Worm (Caenorhabditis elegans) whole organism, L1 larva: Measurements from ENCODE around the gene lbp-9.

Experiments used
- elt-2 ChIP-seq: sonication (generic microtip); optimal IDR thresholded peaks from 2 replicates; lab custom pipeline; 2016; ENCODE audit warnings: missing genetic modification characterization, mild to moderate bottlenecking, inconsistent platforms, missing compliant biosample characterization, missing genetic modification reagents
- nhr-20 ChIP-seq: sonication (generic microtip); optimal IDR thresholded peaks from 2 replicates; lab custom pipeline; 2016; ENCODE audit warnings: mild to moderate bottlenecking, missing genetic modification characterization, missing compliant biosample characterization
- nhr-77 ChIP-seq: fragments of 150-350 bp; optimal IDR thresholded peaks from 2 replicates; lab custom pipeline; 2014; ENCODE audit warnings: missing biosample characterization, missing genetic modification characterization
- pag-3 ChIP-seq: sonication (generic microtip); optimal IDR thresholded peaks from 2 replicates; lab custom pipeline; 2017; ENCODE audit warnings: missing genetic modification characterization, mild to moderate bottlenecking, missing compliant biosample characterization, antibody characterized with exemption, borderline replicate concordance; ENCODE audit not compliant: insufficient read depth
- tbx-2 ChIP-seq: sonication (generic microtip); optimal IDR thresholded peaks from 2 replicates; lab custom pipeline; 2016; ENCODE audit warnings: missing genetic modification characterization, missing compliant biosample characterization
- xbp-1 ChIP-seq: sonication (generic microtip); optimal IDR thresholded peaks from 2 replicates; lab custom pipeline; 2016; ENCODE audit warnings: missing genetic modification characterization, missing compliant biosample characterization

DNA sequence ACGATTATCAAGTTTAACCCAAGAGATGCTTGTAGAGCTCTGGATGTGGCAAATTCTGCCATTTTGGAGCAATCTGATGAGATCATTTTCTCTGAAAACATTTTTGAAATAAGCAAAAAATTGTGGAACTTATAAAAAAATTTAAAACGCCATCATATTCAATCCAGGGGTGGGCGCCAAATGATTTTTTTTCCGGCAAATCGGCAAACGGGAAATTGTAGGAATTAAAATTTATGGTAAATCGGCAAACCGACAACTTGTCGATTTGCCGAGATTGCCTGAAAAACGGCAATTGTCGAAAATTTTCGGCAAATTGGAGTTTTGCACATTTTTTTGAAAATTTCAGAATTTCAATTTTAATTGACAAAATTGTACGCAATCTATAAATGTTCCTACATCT lies 32.7 kb upstream of the lbp-9 start, which contains the start of gene srab-23:
- no peak for TF ChIP-seq tbx-2
- TF ChIP-seq pag-3 (tag; lab: Kevin White, UChicago), result no peak
- no peak for TF ChIP-seq xbp-1 (tag; lab: Kevin White, UChicago)
- no peak for TF ChIP-seq elt-2 (tag; lab: Kevin White, UChicago)
- TF ChIP-seq nhr-77 (tag; lab: Kevin White, UChicago), result no peak
- TF ChIP-seq nhr-20, result no peak
